Fruit fly (Drosophila melanogaster) whole organism, prepupa: ENCODE data around the gene CG33003.
A peak's percentile ranks its signal among the peaks of the same experiment; 100 is the strongest.

Source experiments
- CG11902 ChIP-seq: fragments of 200-800 bp; sonication (Bioruptor generic); optimal IDR thresholded peaks from 3 replicates; lab custom pipeline; 2016; ENCODE audit warnings: missing biosample characterization, missing genetic modification characterization
- CG15336 ChIP-seq: fragments of 200-800 bp; sonication (Bioruptor generic); IDR thresholded peaks from 2 replicates; pipeline ENCODE4 v1.3.6; 2022; ENCODE audit warnings: missing biosample characterization, missing genetic modification characterization
- CG3032 ChIP-seq: fragments of 200-800 bp; optimal IDR thresholded peaks from 2 replicates; lab custom pipeline; 2019; ENCODE audit warnings: missing biosample characterization, mild to moderate bottlenecking, missing genetic modification characterization, moderate library complexity
- CG32006 ChIP-seq: fragments of 200-800 bp; sonication (Bioruptor generic); optimal IDR thresholded peaks from 3 replicates; lab custom pipeline; 2017; ENCODE audit warnings: missing biosample characterization, mild to moderate bottlenecking, missing genetic modification characterization
- CG34406 ChIP-seq: fragments of 200-800 bp; sonication (Bioruptor generic); optimal IDR thresholded peaks from 3 replicates; lab custom pipeline; 2016; ENCODE audit warnings: missing biosample characterization, missing genetic modification characterization
- CG6163 ChIP-seq: fragments of 200-800 bp; sonication (Bioruptor generic); IDR thresholded peaks from 3 replicates; pipeline ENCODE4 v1.3.6; 2022; ENCODE audit warnings: missing biosample characterization, missing genetic modification characterization
- CG6854 ChIP-seq: fragments of 200-800 bp; sonication (Bioruptor generic); optimal IDR thresholded peaks from 2 replicates; lab custom pipeline; 2017; ENCODE audit warnings: missing biosample characterization, mild to moderate bottlenecking, missing genetic modification characterization
- CG7368 ChIP-seq: fragments of 200-800 bp; sonication (Bioruptor generic); optimal IDR thresholded peaks from 3 replicates; lab custom pipeline; 2016; ENCODE audit warnings: missing biosample characterization, missing genetic modification characterization
- CG8119 ChIP-seq: fragments of 200-800 bp; sonication (Bioruptor generic); IDR thresholded peaks from 3 replicates; pipeline ENCODE4 v1.3.6; 2022; ENCODE audit warnings: missing biosample characterization, missing genetic modification characterization
- CG8319 ChIP-seq: fragments of 200-800 bp; sonication (Bioruptor generic); optimal IDR thresholded peaks from 3 replicates; lab custom pipeline; 2016; ENCODE audit warnings: missing biosample characterization, missing genetic modification characterization
- Ets21C ChIP-seq: fragments of 200-800 bp; sonication (Bioruptor generic); optimal IDR thresholded peaks from 3 replicates; lab custom pipeline; 2016; ENCODE audit warnings: missing biosample characterization, missing genetic modification characterization
- Gug ChIP-seq: fragments of 200-800 bp; sonication (Bioruptor generic); IDR thresholded peaks from 2 replicates; pipeline ENCODE4 v1.3.6; 2022; ENCODE audit warnings: missing biosample characterization, missing genetic modification characterization
- Hr38 ChIP-seq: sonication (Bioruptor generic); optimal IDR thresholded peaks from 2 replicates; lab custom pipeline; 2016; ENCODE audit warnings: missing biosample characterization, missing genetic modification characterization
- Lpt ChIP-seq: fragments of 200-800 bp; sonication (Bioruptor generic); optimal IDR thresholded peaks from 3 replicates; lab custom pipeline; 2016; ENCODE audit warnings: missing biosample characterization, missing genetic modification characterization
- OdsH ChIP-seq: fragments of 200-800 bp; sonication (Bioruptor generic); optimal IDR thresholded peaks from 3 replicates; lab custom pipeline; 2016; ENCODE audit warnings: missing biosample characterization, missing genetic modification characterization
- Smox ChIP-seq: fragments of 200-800 bp; sonication (Bioruptor generic); optimal IDR thresholded peaks from 3 replicates; lab custom pipeline; 2016; ENCODE audit warnings: missing biosample characterization, missing genetic modification characterization
- Sox102F ChIP-seq: fragments of 200-800 bp; sonication (Bioruptor generic); optimal IDR thresholded peaks from 2 replicates; lab custom pipeline; 2016; ENCODE audit warnings: missing biosample characterization, mild to moderate bottlenecking, missing genetic modification characterization
- Sox15 ChIP-seq: fragments of 200-800 bp; sonication (Bioruptor generic); optimal IDR thresholded peaks from 3 replicates; lab custom pipeline; 2016; ENCODE audit warnings: missing biosample characterization, missing genetic modification characterization
- achi ChIP-seq: fragments of 200-800 bp; sonication (Bioruptor generic); optimal IDR thresholded peaks from 3 replicates; lab custom pipeline; 2016; ENCODE audit warnings: missing biosample characterization, missing genetic modification characterization
- acj6 ChIP-seq: fragments of 200-800 bp; sonication (Bioruptor generic); optimal IDR thresholded peaks from 3 replicates; lab custom pipeline; 2016; ENCODE audit warnings: missing biosample characterization, missing genetic modification characterization
- cyc ChIP-seq: fragments of 200-800 bp; sonication (Bioruptor generic); optimal IDR thresholded peaks from 3 replicates; lab custom pipeline; 2016; ENCODE audit warnings: missing biosample characterization, missing genetic modification characterization
- dsx ChIP-seq: fragments of 200-800 bp; optimal IDR thresholded peaks from 3 replicates; lab custom pipeline; 2019; ENCODE audit warnings: missing biosample characterization, mild to moderate bottlenecking, missing genetic modification characterization, moderate library complexity; ENCODE audit not compliant: poor library complexity, severe bottlenecking
- eg ChIP-seq: fragments of 200-800 bp; sonication (Bioruptor generic); IDR thresholded peaks from 3 replicates; pipeline ENCODE4 v1.3.6; 2022; ENCODE audit warnings: missing biosample characterization, missing genetic modification characterization
- esn ChIP-seq: fragments of 200-800 bp; sonication (Bioruptor generic); optimal IDR thresholded peaks from 2 replicates; lab custom pipeline; 2016; ENCODE audit warnings: missing biosample characterization, mild to moderate bottlenecking, missing genetic modification characterization, moderate library complexity
- fd59A ChIP-seq: fragments of 200-800 bp; sonication (Bioruptor generic); optimal IDR thresholded peaks from 2 replicates; lab custom pipeline; 2017; ENCODE audit warnings: missing biosample characterization, mild to moderate bottlenecking, missing genetic modification characterization, missing genetic modification reagents
- fkh ChIP-seq: fragments of 200-800 bp; sonication (Bioruptor generic); optimal IDR thresholded peaks from 3 replicates; lab custom pipeline; 2017; ENCODE audit warnings: missing biosample characterization, mild to moderate bottlenecking, missing genetic modification characterization, moderate library complexity
- lz ChIP-seq: fragments of 200-800 bp; sonication (Bioruptor generic); optimal IDR thresholded peaks from 3 replicates; lab custom pipeline; 2016; ENCODE audit warnings: missing biosample characterization, missing genetic modification characterization
- net ChIP-seq: fragments of 200-800 bp; sonication (Bioruptor generic); optimal IDR thresholded peaks from 3 replicates; lab custom pipeline; 2016; ENCODE audit warnings: missing biosample characterization, missing genetic modification characterization
- salr ChIP-seq, 2 experiments: fragments of 200-800 bp; sonication (Bioruptor generic); optimal IDR thresholded peaks; 3 replicates each; lab custom pipeline; 2016 to 2018; ENCODE audit warnings: missing biosample characterization in 2 of 2, missing genetic modification characterization in 2 of 2, mild to moderate bottlenecking in 1 of 2
- spab ChIP-seq: fragments of 200-800 bp; sonication (Bioruptor generic); optimal IDR thresholded peaks from 2 replicates; lab custom pipeline; 2017; ENCODE audit warnings: missing biosample characterization, mild to moderate bottlenecking, missing genetic modification characterization, missing genetic modification reagents
- svp ChIP-seq: fragments of 200-800 bp; sonication (Bioruptor generic); peaks from one replicate; lab custom pipeline; 2016; ENCODE audit warnings: missing biosample characterization, missing genetic modification characterization

The CG33003 gene

DNA sequence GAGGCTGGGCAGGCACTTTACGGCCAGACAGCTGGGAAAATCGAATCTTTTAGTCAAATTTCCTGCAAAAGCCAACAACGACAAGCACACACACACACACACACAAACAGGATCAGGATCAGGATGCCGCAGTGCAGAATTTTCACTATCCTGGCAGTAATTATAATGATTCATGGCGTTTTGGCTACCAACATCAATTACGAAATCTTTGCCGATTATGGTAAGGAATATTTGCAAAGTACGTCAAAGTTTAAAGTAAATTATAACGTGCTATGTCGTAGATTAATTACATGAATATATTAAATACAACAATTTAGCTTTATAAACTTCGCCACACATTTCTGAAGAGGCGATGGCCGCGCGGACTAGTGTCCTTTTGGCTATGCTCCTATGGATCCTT, 32.9 kb downstream of the CG33003 start, which contains the start of the genes CG34177 and CG34178:
TSS of gene CG34177 (plus strand) at position 301 of the 400 bp plus-strand sequence.
TSS of gene CG34178 (plus strand) at position 301 of the 400 bp plus-strand sequence.
- TF ChIP-seq svp (GFP tag; lab: Kevin White, UChicago), result peak; percentile 21
- TF ChIP-seq CG32006 (GFP tag; lab: Kevin White, UChicago), result no peak

DNA sequence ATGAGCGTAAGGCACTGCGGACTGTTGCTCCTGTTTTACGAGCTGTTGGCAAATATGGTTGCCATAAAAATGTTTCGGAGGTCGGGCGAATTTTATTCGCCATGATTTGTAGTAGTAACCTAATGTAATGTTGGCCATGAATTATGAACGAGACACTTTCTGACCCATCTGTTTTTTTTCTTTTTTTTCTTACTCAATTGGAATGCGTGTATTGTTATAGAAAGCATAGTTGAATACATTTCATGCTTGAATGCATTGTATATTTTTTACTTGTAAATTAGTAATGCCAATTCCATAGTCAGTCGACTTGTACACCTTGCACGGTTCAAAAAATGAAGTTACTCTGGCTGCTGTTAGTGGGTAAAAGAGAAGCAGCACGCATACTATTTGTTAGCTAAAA, 36.7 kb downstream of the CG33003 start, which contains the start of gene CG43056:
TSS of gene CG43056 (plus strand) at position 301 of the 400 bp plus-strand sequence.
- TF ChIP-seq OdsH (no peak), Ets21C (GFP tag; lab: Kevin White, UChicago) (no peak), Sox15 (no peak), fd59A (GFP tag; lab: Kevin White, UChicago) (no peak), CG7368 (GFP tag; lab: Kevin White, UChicago) (no peak), spab (no peak), Lpt (GFP tag; lab: Kevin White, UChicago) (no peak), Gug (GFP tag; lab: Robert Waterston, UW) (no peak), CG6163 (GFP tag; lab: Robert Waterston, UW) (no peak), net (GFP tag; lab: Kevin White, UChicago) (no peak), CG32006 (GFP tag; lab: Kevin White, UChicago) (no peak), esn (no peak), CG34406 (GFP tag; lab: Kevin White, UChicago) (no peak), Hr38 (GFP tag; lab: Kevin White, UChicago) (no peak), achi (GFP tag; lab: Kevin White, UChicago) (no peak), cyc (GFP tag; lab: Kevin White, UChicago) (no peak), CG11902 (GFP tag; lab: Kevin White, UChicago) (no peak), acj6 (no peak), dsx (GFP tag; lab: Kevin White, UChicago) (no peak), Sox102F (GFP tag; lab: Kevin White, UChicago) (no peak)

DNA sequence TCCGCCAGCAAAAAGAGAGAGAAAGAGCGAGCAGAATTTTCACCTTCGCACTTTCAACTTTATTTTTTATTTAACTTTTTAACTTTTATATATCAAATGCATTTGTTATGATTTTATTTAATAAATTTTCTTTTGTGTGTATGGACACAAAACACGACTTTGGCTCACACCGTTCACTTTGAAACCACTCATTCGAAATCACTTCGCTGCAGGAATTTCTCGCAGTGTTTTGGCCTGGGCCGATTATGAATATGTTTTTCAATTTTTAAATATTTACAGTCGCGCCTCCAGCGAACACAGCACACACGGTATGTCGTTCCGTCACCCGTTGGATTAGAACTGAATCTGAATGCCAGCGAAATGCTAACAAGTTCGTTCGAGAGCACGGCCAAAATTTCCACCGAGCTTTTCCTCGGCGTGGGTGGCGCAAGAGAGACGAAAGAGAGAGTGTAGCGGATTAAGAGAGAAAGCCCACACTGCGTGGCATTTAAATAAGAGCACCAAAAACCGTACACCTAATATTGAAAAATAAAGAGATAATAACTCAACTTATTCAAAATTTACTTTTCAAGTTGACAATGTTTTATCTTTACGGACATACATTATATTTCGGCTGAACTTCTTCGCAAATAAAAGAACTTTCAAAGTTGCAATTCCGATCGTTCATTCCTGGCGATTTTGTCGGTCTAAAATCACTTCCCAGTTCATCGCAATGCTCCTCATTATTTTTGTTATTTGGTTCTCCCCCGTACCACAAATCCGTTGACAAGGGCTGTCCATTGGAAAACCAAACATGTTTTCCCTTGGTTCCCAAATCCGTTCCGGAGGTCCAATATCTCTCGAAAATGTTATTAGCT, 40.4 kb downstream of the CG33003 start, which contains the start of gene CG15431:
TSS of gene CG15431 (minus strand) at position 402 of the 857 bp plus-strand sequence.
- TF ChIP-seq CG34406 (GFP tag; lab: Kevin White, UChicago), result no peak
- TF ChIP-seq salr (GFP tag; optimal IDR thresholded peaks at IDR 0.05; lab: Kevin White, UChicago), result peak; percentile 56 to 82
- TF ChIP-seq CG15336 (GFP tag; lab: Robert Waterston, UW), result peak; percentile 40; the same call in 1 of the 2 replicates
- TF ChIP-seq CG3032 (tag; lab: Kevin White, UChicago), result no peak
- TF ChIP-seq eg (GFP tag; lab: Robert Waterston, UW), result 0 out of 3 replicates have a peak, but pooled peaks have one; percentile 40
- no peak for TF ChIP-seq fd59A (GFP tag; lab: Kevin White, UChicago)
- peak; percentile 47; the same call in 1 of the 3 replicates for TF ChIP-seq CG8119 (GFP tag; lab: Robert Waterston, UW)
- no peak for TF ChIP-seq fkh
- TF ChIP-seq CG8319 (GFP tag; lab: Kevin White, UChicago), result no peak
- TF ChIP-seq CG32006 (GFP tag; lab: Kevin White, UChicago), result no peak
- TF ChIP-seq CG6163 (GFP tag; lab: Robert Waterston, UW), result peak; percentile 56; the same call in 1 of the 3 replicates
- no peak for TF ChIP-seq acj6
- TF ChIP-seq, all 60 proteins: peak for 5

DNA sequence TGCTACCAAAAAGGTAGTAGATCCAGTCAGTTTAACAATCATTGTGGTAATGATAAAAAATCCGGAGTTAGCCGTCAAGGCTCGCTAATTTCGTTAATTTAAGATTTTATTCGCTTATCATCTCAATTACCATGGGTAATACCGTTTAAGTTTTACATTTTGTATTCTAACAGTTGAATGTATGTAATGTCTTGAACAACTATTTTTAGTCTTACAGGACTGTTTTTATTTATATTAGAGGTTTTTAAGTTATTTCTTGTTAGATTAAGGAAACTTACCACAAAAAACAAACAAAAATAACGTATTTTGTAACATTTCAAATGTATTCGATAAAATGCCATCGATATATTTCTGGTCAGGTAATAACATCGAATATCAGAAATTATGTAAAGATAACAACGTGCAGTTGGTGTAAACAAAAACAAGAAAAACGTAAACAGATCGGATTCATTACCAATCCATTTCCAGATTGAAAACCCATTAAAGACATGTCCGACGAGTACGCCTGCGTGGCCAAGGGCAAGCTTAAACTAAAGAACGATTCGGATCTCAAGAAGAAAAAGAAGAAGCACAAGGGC, 41.3 kb downstream of the CG33003 start, which contains the start of the genes Sfp24F and CG15432:
TSS of gene Sfp24F (minus strand) at position 51 of the 578 bp plus-strand sequence.
TSS of gene CG15432 (plus strand) at position 311 of the 578 bp plus-strand sequence.
- TF ChIP-seq lz (no peak), fkh (peak; percentile 87)

DNA sequence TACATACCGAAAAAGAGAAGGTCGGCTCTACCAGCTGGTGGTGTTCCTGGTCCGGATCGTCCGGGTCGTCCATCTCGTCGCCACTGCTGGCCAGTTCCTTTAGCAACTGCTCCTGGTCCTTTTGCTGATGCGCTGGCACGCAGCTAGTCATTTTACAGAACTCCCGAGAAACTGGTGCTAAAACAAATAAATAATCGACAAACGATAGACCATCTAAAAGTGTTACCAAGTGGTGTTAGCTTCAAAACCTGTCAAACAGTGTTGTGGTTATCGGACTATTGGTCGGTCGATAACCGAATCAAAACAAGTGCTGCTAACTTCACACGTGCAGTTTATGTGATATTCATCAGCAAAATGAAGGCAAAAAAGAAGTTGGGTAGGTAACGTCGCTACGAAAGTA, 43.7 kb downstream of the CG33003 start, which contains the start of the genes morgue and Elp3:
TSS of gene morgue (minus strand) at position 224 of the 400 bp plus-strand sequence.
TSS of gene Elp3 (plus strand) at position 276 of the 400 bp plus-strand sequence.
- TF ChIP-seq Smox (no peak), fkh (peak; percentile 77), CG6854 (GFP tag; lab: Kevin White, UChicago) (peak; percentile 20)
